Worm (Caenorhabditis elegans): ENCODE measurements around the gene pgap-2.

Gene pgap-2

DNA sequence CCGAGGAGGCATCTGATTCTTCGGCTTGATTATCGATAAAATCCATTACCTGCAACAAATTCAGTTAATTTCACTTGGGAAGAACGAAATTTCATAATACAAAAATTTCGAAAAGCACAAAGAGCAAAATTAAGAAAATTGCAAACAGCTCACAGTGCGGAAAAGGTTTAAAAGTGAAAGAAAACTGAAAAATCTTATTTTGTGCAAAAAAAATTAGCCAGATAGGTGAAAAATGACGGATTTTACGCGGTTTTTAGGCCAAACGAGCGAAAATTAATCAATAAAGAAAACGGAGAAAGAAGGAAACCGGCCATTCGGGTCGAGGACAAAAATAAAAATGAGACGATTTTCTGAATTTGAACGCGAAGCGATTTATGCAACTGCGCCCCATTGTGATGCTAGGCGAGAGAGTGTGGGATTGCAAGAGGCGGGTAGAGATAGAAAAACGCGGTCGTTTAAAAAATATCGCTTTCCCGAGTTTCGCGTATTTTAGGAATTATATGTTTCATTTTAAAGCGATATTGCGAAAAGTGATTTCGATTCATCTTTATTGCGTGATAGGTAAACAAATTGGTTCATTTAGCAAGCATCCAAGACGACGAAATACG lies 15.4 kb downstream of the pgap-2 start, which contains the start of gene emb-5 (continued):
- TF ChIP-seq die-1 (tag; optimal IDR thresholded peaks at IDR 0.05) (no peak), tbx-9 (tag; optimal IDR thresholded peaks at IDR 0.05; ENCODE audit: borderline replicate concordance) (no peak), ztf-18 (tag; optimal IDR thresholded peaks at IDR 0.05) (peak; percentile 34), nhr-90 (tag; optimal IDR thresholded peaks at IDR 0.05) (no peak)

ce11 chrIII:4721750-4722149 lies 16.4 kb downstream of the pgap-2 start, which contains the start of gene acy-1:
TSS of gene acy-1 (plus strand) at chrIII:4722095.
- TF ChIP-seq attf-5 (GFP tag; optimal IDR thresholded peaks at IDR 0.05) (peak; percentile 34), mcd-1 (GFP tag; IDR thresholded peaks at IDR 0.05) (peak; percentile 57), madf-10 (tag; optimal IDR thresholded peaks at IDR 0.05) (no peak), hmg-1.2 (GFP tag; IDR thresholded peaks at IDR 0.05) (peak; percentile 85), B0019.2 (GFP tag; conservative IDR thresholded peaks at IDR 0.05) (no peak), K11D2.4 (GFP tag; IDR thresholded peaks at IDR 0.05) (peak; percentile 54), lin-35 (GFP tag; optimal IDR thresholded peaks at IDR 0.05) (peak in 1 of 3 experiments; percentile 78), Y95B8A.8 (GFP tag; IDR thresholded peaks at IDR 0.05) (no peak), ceh-27 (GFP tag; optimal IDR thresholded peaks at IDR 0.05) (peak; percentile 51), nfyb-1 (GFP tag; IDR thresholded peaks at IDR 0.05) (0 out of 2 replicates have a peak, but pooled peaks have one; percentile 32), lin-40 (tag; optimal IDR thresholded peaks at IDR 0.05) (peak; percentile 36), mel-28 (tag; optimal IDR thresholded peaks at IDR 0.05; ENCODE audit: borderline replicate concordance) (no peak), lin-54 (GFP tag; optimal IDR thresholded peaks at IDR 0.05) (peak; percentile 8), zfh-2 (GFP tag; conservative IDR thresholded peaks at IDR 0.05) (peak; percentile 88), sea-2 (GFP tag; IDR thresholded peaks at IDR 0.05) (no peak), die-1 (tag; optimal IDR thresholded peaks at IDR 0.05) (no peak), sdz-38 (tag; optimal IDR thresholded peaks at IDR 0.05) (no peak), madf-8 (GFP tag; conservative IDR thresholded peaks at IDR 0.05) (no peak), dox-1 (GFP tag; IDR thresholded peaks at IDR 0.05) (peak; percentile 45; the same call in 1 of the 2 replicates), ets-4 (GFP tag; optimal IDR thresholded peaks at IDR 0.05) (no peak), K12H6.12 (tag; optimal IDR thresholded peaks at IDR 0.05) (peak; percentile 75), cebp-1 (GFP tag; IDR thresholded peaks at IDR 0.05) (no peak), cebp-1 (tag; optimal IDR thresholded peaks at IDR 0.05) (peak; percentile 59)

- TF ChIP-seq ztf-25 (GFP tag; IDR thresholded peaks at IDR 0.05) = no peak
- peak; percentile 54 for TF ChIP-seq zfh-2 (GFP tag; conservative IDR thresholded peaks at IDR 0.05)
Measured at ce11 chrIII:4723922-4724321, 18.6 kb downstream of the pgap-2 start.

DNA sequence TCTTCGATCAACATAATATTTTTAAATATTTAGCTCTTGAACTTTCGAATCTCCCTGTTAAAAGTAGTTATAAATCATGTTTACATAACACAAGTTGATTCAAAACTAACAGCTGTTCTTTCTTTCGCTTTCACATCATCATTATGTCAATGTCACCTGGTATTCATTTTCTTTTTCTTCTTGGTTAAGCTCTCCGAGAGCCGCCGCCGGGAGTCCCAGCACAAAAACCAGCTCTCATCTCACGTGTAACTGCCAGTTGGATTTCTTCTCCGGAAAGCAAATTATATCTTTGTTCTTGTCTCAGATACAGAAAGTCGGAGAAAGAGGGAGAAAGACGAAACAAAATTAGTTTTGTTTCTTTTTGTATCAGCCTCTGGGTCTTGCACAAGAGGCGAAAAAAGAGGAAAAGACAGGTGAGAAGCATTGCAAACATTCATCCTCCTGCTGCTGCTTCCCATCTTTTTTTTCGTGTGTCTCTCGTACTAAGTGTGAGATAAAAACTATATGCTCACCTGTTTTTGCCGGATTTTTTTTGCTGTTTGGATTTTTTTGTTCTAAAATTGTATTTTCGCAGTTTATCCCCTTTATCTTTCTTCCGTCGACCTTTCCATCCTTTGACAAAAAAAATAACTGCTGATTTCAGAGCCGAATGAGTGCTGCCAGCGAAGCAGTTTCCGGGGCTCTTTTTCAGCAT lies 26.1 kb downstream of the pgap-2 start, which contains the start of gene F17C8.3:
TSS of gene F17C8.3 (plus strand) at position 644 of the 694 bp plus-strand sequence.
- peak; percentile 21 for TF ChIP-seq K12H6.12 (tag; optimal IDR thresholded peaks at IDR 0.05)
- TF ChIP-seq K11D2.4 (GFP tag; IDR thresholded peaks at IDR 0.05) = no peak
- TF ChIP-seq somi-1 (GFP tag; optimal IDR thresholded peaks at IDR 0.05) = peak; percentile 17
- TF ChIP-seq B0336.3 (GFP tag; IDR thresholded peaks at IDR 0.05) = no peak
- TF ChIP-seq egl-44 (GFP tag; IDR thresholded peaks at IDR 0.05) = no peak

DNA sequence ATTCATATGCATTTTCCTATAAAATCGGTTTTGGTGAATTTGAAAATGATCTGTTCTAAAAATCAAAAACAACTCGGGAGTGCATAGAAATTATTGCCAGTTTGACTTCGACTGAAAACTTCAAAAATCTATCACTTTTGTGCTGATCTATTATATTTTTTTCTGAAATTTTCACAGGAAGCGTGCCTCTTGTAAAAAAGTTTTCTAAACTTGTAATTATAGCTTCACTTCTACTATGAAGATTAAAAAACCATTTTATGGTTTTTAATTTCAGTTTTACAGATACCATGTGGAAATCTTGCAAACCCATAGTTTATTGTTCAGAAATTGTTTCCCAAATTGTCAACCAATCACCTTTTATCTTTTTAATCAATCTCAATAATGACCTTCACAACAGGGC lies 28.7 kb downstream of the pgap-2 start, which contains the start of gene F17C8.9:
TSS of gene F17C8.9 (plus strand) at position 301 of the 400 bp plus-strand sequence.
- TF ChIP-seq unc-130 (GFP tag; optimal IDR thresholded peaks at IDR 0.05) (no peak), lin-26 (GFP tag; IDR thresholded peaks at IDR 0.05) (no peak), fkh-3 (tag; optimal IDR thresholded peaks at IDR 0.05) (no peak), hrde-1 (tag; optimal IDR thresholded peaks at IDR 0.05; ENCODE audit: borderline replicate concordance) (no peak), mcd-1 (GFP tag; IDR thresholded peaks at IDR 0.05) (no peak), tbp1 (GFP tag; optimal IDR thresholded peaks at IDR 0.05) (no peak), dpl-1 (GFP tag; optimal IDR thresholded peaks at IDR 0.05) (no peak), F33H1.4 (GFP tag; IDR thresholded peaks at IDR 0.05) (no peak), aptf-3 (GFP tag; IDR thresholded peaks at IDR 0.05) (no peak), ztf-6 (GFP tag; IDR thresholded peaks at IDR 0.05) (no peak), mes-4 (tag; optimal IDR thresholded peaks at IDR 0.05) (no peak), Y79H2A.3 (GFP tag; conservative IDR thresholded peaks at IDR 0.05) (no peak)

All from whole organism, young adult.